Worm (Caenorhabditis elegans) whole organism, L4 larva: ENCODE data around the gene F36H1.12.

Source experiments
- F26F4.8 ChIP-seq: fragments of 200-800 bp; sonication (Bioruptor generic); conservative IDR thresholded peaks from 2 replicates; pipeline ENCODE4 v1.3.6; 2022; ENCODE audit warnings: missing genetic modification characterization, missing compliant biosample characterization
- T26A8.4 ChIP-seq: fragments of 200-800 bp; sonication (Bioruptor generic); IDR thresholded peaks from 2 replicates; pipeline ENCODE4 v1.3.6; 2022; ENCODE audit warnings: missing genetic modification characterization, missing compliant biosample characterization
- Y105C5A.15 ChIP-seq: fragments of 200-800 bp; sonication (Bioruptor generic); IDR thresholded peaks from 2 replicates; pipeline ENCODE4 v1.3.6; 2022; ENCODE audit warnings: missing genetic modification characterization, missing compliant biosample characterization
- Y48G9A.11 ChIP-seq: fragments of 200-800 bp; sonication (Bioruptor generic); IDR thresholded peaks from 2 replicates; pipeline ENCODE4 v1.3.6; 2022; ENCODE audit warnings: missing genetic modification reagents, missing genetic modification characterization, missing compliant biosample characterization
- Y5F2A.4 ChIP-seq: fragments of 200-800 bp; sonication (Bioruptor generic); optimal IDR thresholded peaks from 2 replicates; lab custom pipeline; 2018; ENCODE audit warnings: mild to moderate bottlenecking, missing genetic modification characterization, missing compliant biosample characterization
- aha-1 ChIP-seq: fragments of 150-350 bp; peaks from one replicate; lab custom pipeline; 2014; ENCODE audit warnings: missing biosample characterization, missing genetic modification characterization
- aly-2 ChIP-seq: sonication (generic microtip); optimal IDR thresholded peaks from 2 replicates; lab custom pipeline; 2018; ENCODE audit warnings: missing biosample characterization, missing genetic modification characterization
- attf-4 ChIP-seq: sonication (generic microtip); optimal IDR thresholded peaks from 3 replicates; lab custom pipeline; 2017; ENCODE audit warnings: missing biosample characterization, missing genetic modification characterization
- ceh-28 ChIP-seq: fragments of 150-350 bp; optimal IDR thresholded peaks from 2 replicates; lab custom pipeline; 2014; ENCODE audit warnings: missing biosample characterization, missing genetic modification reagents, missing genetic modification characterization
- cey-2 ChIP-seq: sonication (generic microtip); optimal IDR thresholded peaks from 3 replicates; lab custom pipeline; 2017; ENCODE audit warnings: missing genetic modification characterization, mild to moderate bottlenecking, missing compliant biosample characterization, antibody characterized with exemption, borderline replicate concordance; ENCODE audit not compliant: insufficient read depth
- daf-12 ChIP-seq: fragments of 150-350 bp; optimal IDR thresholded peaks from 2 replicates; lab custom pipeline; 2014; ENCODE audit warnings: missing biosample characterization, missing genetic modification reagents, missing genetic modification characterization
- daf-16 ChIP-seq, 3 experiments: sonication (generic microtip); optimal IDR thresholded peaks; 2 replicates each; lab custom pipeline; 2016 to 2017; ENCODE audit warnings: missing genetic modification characterization in 3 of 3, missing genetic modification reagents in 3 of 3, mild to moderate bottlenecking in 2 of 3, missing compliant biosample characterization in 2 of 3, missing biosample characterization in 1 of 3, moderate library complexity in 1 of 3
- dmd-6 ChIP-seq: fragments of 200-800 bp; sonication (Bioruptor generic); IDR thresholded peaks from 2 replicates; pipeline ENCODE4 v1.3.6; 2022; ENCODE audit warnings: missing genetic modification reagents, missing genetic modification characterization, missing compliant biosample characterization
- dmd-9 ChIP-seq: fragments of 200-800 bp; sonication (Bioruptor generic); IDR thresholded peaks from 2 replicates; pipeline ENCODE4 v1.3.6; 2022; ENCODE audit warnings: missing genetic modification reagents, missing genetic modification characterization, missing compliant biosample characterization
- dpl-1 ChIP-seq: fragments of 150-350 bp; optimal IDR thresholded peaks from 2 replicates; lab custom pipeline; 2014; ENCODE audit warnings: missing biosample characterization, missing genetic modification reagents, missing genetic modification characterization
- dve-1 ChIP-seq: sonication (generic microtip); optimal IDR thresholded peaks from 2 replicates; lab custom pipeline; 2017; ENCODE audit warnings: antibody characterized with exemption, mild to moderate bottlenecking, missing genetic modification characterization, missing compliant biosample characterization; ENCODE audit not compliant: insufficient read depth
- egl-27 ChIP-seq: sonication (generic microtip); optimal IDR thresholded peaks from 3 replicates; lab custom pipeline; 2017; ENCODE audit warnings: missing biosample characterization, missing genetic modification reagents, missing genetic modification characterization
- gei-8 ChIP-seq: fragments of 200-800 bp; sonication (Bioruptor generic); optimal IDR thresholded peaks from 2 replicates; lab custom pipeline; 2018; ENCODE audit warnings: mild to moderate bottlenecking, missing genetic modification characterization, missing compliant biosample characterization
- hlh-11 ChIP-seq: fragments of 200-800 bp; sonication (Bioruptor generic); optimal IDR thresholded peaks from 2 replicates; lab custom pipeline; 2018; ENCODE audit warnings: mild to moderate bottlenecking, missing genetic modification characterization, missing compliant biosample characterization
- hlh-30 ChIP-seq: sonication (generic microtip); optimal IDR thresholded peaks from 2 replicates; lab custom pipeline; 2017; ENCODE audit warnings: antibody characterized with exemption, mild to moderate bottlenecking, missing genetic modification characterization, missing compliant biosample characterization; ENCODE audit not compliant: insufficient read depth
- lin-1 ChIP-seq: fragments of 200-800 bp; sonication (Bioruptor generic); IDR thresholded peaks from 2 replicates; pipeline ENCODE4 v1.3.6; 2022; ENCODE audit warnings: missing genetic modification reagents, missing genetic modification characterization, missing compliant biosample characterization
- lin-15B ChIP-seq: fragments of 150-350 bp; sonication (generic microtip); optimal IDR thresholded peaks from 3 replicates; lab custom pipeline; 2014; ENCODE audit warnings: missing biosample characterization, missing genetic modification characterization
- lin-38 ChIP-seq: fragments of 200-800 bp; sonication (Bioruptor generic); IDR thresholded peaks from 2 replicates; pipeline ENCODE4 v1.3.6; 2022; ENCODE audit warnings: missing genetic modification reagents, missing genetic modification characterization, missing compliant biosample characterization
- lsy-2 ChIP-seq, 2 experiments: fragments of 150-350 bp in 1 of 2; sonication (generic microtip) in 1 of 2; optimal IDR thresholded peaks; 2 replicates each; lab custom pipeline; 2014 to 2017; ENCODE audit warnings: missing biosample characterization in 2 of 2, missing genetic modification characterization in 2 of 2
- madf-9 ChIP-seq: fragments of 200-800 bp; sonication (Bioruptor generic); conservative IDR thresholded peaks from 2 replicates; pipeline ENCODE4 v1.3.6; 2022; ENCODE audit warnings: missing genetic modification reagents, missing genetic modification characterization, missing compliant biosample characterization
- mdl-1 ChIP-seq, 2 experiments: fragments of 150-350 bp in 1 of 2; sonication (generic microtip) in 1 of 2; optimal IDR thresholded peaks; 2 replicates each; lab custom pipeline; 2014 to 2017; ENCODE audit warnings: missing biosample characterization in 2 of 2, missing genetic modification characterization in 2 of 2
- mep-1 ChIP-seq: fragments of 150-350 bp; sonication (generic microtip); optimal IDR thresholded peaks from 3 replicates; lab custom pipeline; 2014; ENCODE audit warnings: missing biosample characterization, missing genetic modification characterization
- mes-2 ChIP-seq: sonication (generic microtip); optimal IDR thresholded peaks from 2 replicates; lab custom pipeline; 2016; ENCODE audit warnings: missing genotype, mild to moderate bottlenecking, missing genetic modification characterization, missing compliant biosample characterization; ENCODE audit not compliant: poor library complexity, severe bottlenecking
- mxl-2 ChIP-seq: fragments of 200-800 bp; sonication (Bioruptor generic); conservative IDR thresholded peaks from 2 replicates; pipeline ENCODE4 v1.3.6; 2022; ENCODE audit warnings: missing genetic modification reagents, missing genetic modification characterization, missing compliant biosample characterization
- nhr-102 ChIP-seq: sonication (generic microtip); optimal IDR thresholded peaks from 2 replicates; lab custom pipeline; 2016; ENCODE audit warnings: mild to moderate bottlenecking, missing genetic modification characterization, moderate library complexity, missing compliant biosample characterization
- nhr-237 ChIP-seq: sonication (generic microtip); optimal IDR thresholded peaks from 2 replicates; lab custom pipeline; 2017; ENCODE audit warnings: missing biosample characterization, missing genetic modification characterization
- nhr-25 ChIP-seq: sonication (generic microtip); optimal IDR thresholded peaks from 2 replicates; lab custom pipeline; 2017; ENCODE audit warnings: missing genetic modification characterization, mild to moderate bottlenecking, missing compliant biosample characterization, antibody characterized with exemption, moderate library complexity, borderline replicate concordance; ENCODE audit not compliant: insufficient read depth
- nhr-28 ChIP-seq: fragments of 150-350 bp; optimal IDR thresholded peaks from 2 replicates; lab custom pipeline; 2014; ENCODE audit warnings: missing biosample characterization, missing genetic modification characterization
- nhr-41 ChIP-seq: fragments of 200-800 bp; sonication (Bioruptor generic); IDR thresholded peaks from 2 replicates; pipeline ENCODE4 v1.3.6; 2022; ENCODE audit warnings: missing genetic modification reagents, missing genetic modification characterization, missing compliant biosample characterization
- nhr-42 ChIP-seq: fragments of 200-800 bp; sonication (Bioruptor generic); IDR thresholded peaks from 2 replicates; pipeline ENCODE4 v1.3.6; 2022; ENCODE audit warnings: missing genetic modification characterization, missing compliant biosample characterization
- nhr-6 ChIP-seq: fragments of 150-350 bp; optimal IDR thresholded peaks from 2 replicates; lab custom pipeline; 2014; ENCODE audit warnings: missing biosample characterization, missing genetic modification characterization
- nhr-77 ChIP-seq: fragments of 150-350 bp; optimal IDR thresholded peaks from 2 replicates; lab custom pipeline; 2014; ENCODE audit warnings: missing biosample characterization, missing genetic modification characterization
- pha-4 ChIP-seq, 2 experiments: fragments of 150-350 bp in 1 of 2; fragments of 200-800 bp in 1 of 2; sonication (Bioruptor generic) in 1 of 2; IDR thresholded peaks in 1 of 2; optimal IDR thresholded peaks in 1 of 2; 2 replicates each; pipeline versions ENCODE4 v1.3.6 to Lab custom; 2014 to 2022; ENCODE audit warnings: missing genetic modification characterization in 2 of 2, missing genetic modification reagents in 2 of 2, missing biosample characterization in 1 of 2, missing compliant biosample characterization in 1 of 2
- php-3 ChIP-seq: fragments of 200-800 bp; sonication (Bioruptor generic); IDR thresholded peaks from 2 replicates; pipeline ENCODE4 v1.3.6; 2022; ENCODE audit warnings: missing genetic modification reagents, missing genetic modification characterization, missing compliant biosample characterization
- pqm-1 ChIP-seq: sonication (generic microtip); optimal IDR thresholded peaks from 2 replicates; lab custom pipeline; 2017; ENCODE audit warnings: missing biosample characterization, missing genetic modification characterization
- rbr-2 ChIP-seq: sonication (generic microtip); optimal IDR thresholded peaks from 2 replicates; lab custom pipeline; 2016; ENCODE audit warnings: missing genotype, missing genetic modification characterization, missing compliant biosample characterization
- set-16 ChIP-seq: fragments of 200-800 bp; sonication (Bioruptor generic); IDR thresholded peaks from 2 replicates; pipeline ENCODE4 v1.3.6; 2022; ENCODE audit warnings: missing genetic modification reagents, missing genetic modification characterization, missing compliant biosample characterization
- skn-1 ChIP-seq: fragments of 150-350 bp; optimal IDR thresholded peaks from 2 replicates; lab custom pipeline; 2014; ENCODE audit warnings: missing biosample characterization, missing genetic modification characterization
- tra-1 ChIP-seq: fragments of 200-800 bp; sonication (Bioruptor generic); IDR thresholded peaks from 2 replicates; pipeline ENCODE4 v1.3.6; 2022; ENCODE audit warnings: missing genetic modification reagents, missing genetic modification characterization, missing compliant biosample characterization
- unc-62 ChIP-seq, 3 experiments: fragments of 150-350 bp in 1 of 3; sonication (generic microtip); optimal IDR thresholded peaks in 2 of 3; peaks in 1 of 3; 1 replicate in 1 of 3; 2 replicates in 2 of 3; lab custom pipeline; 2014 to 2017; ENCODE audit warnings: missing biosample characterization in 3 of 3, missing genetic modification characterization in 3 of 3, missing genetic modification reagents in 3 of 3, missing genotype in 1 of 3
- vab-7 ChIP-seq: fragments of 200-800 bp; sonication (Bioruptor generic); IDR thresholded peaks from 2 replicates; pipeline ENCODE4 v1.3.6; 2022; ENCODE audit warnings: missing genetic modification reagents, missing genetic modification characterization, missing compliant biosample characterization
- zfp-3 ChIP-seq: fragments of 200-800 bp; sonication (Bioruptor generic); conservative IDR thresholded peaks from 2 replicates; pipeline ENCODE4 v1.3.6; 2022; ENCODE audit warnings: missing genetic modification reagents, missing genetic modification characterization, missing compliant biosample characterization
- zip-2 ChIP-seq: fragments of 150-350 bp; optimal IDR thresholded peaks from 2 replicates; lab custom pipeline; 2014; ENCODE audit warnings: missing biosample characterization, missing genetic modification characterization

F36H1.12 gene

DNA sequence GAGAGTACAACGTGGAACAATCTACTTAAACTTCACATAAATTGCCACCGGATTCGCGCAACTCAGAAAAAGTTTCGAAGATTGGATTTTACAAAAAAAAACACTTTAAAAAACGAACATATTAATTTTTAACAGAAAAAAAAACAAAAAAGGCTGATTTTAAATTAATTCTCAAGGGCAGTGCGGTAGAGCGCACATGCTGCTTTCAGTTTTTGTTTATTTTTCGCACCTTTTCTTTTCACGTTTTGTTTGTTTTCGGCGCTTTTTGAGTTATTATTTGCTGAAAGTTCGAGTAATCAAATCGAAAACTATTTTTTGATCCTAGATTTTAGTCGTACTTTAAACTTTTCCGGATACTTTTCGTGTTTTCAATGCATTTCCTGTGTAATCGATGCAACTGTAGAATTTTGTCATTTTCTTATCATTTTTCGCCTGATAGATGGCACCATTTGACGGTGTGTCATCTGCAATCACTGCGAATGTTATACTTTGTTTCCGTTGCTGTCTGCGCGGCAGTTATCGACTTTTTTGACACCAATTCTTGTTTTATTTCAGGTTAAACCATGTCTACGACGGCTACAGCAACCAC lies 33.4 kb downstream of the F36H1.12 start, which contains the start of gene F13H10.8:
Gene F13H10.8 (plus strand): TSS at position 556 of the 589 bp plus-strand sequence.
- TF ChIP-seq skn-1 (tag; lab: Kevin White, UChicago) (no peak), zfp-3 (GFP tag; lab: Robert Waterston, UW) (no peak), php-3 (GFP tag; lab: Robert Waterston, UW) (peak; percentile 47; the same call in 1 of the 2 replicates), nhr-28 (tag; lab: Kevin White, UChicago) (peak; percentile 69), pha-4 (GFP tag; IDR thresholded peaks at IDR 0.05; lab: Robert Waterston, UW) (0 out of 2 replicates have a peak, but pooled peaks have one; percentile 8), pha-4 (tag; optimal IDR thresholded peaks at IDR 0.05; lab: Kevin White, UChicago) (peak; percentile 85), mep-1 (tag; lab: Kevin White, UChicago) (peak; percentile 21), nhr-77 (tag; lab: Kevin White, UChicago) (peak; percentile 3), egl-27 (tag; lab: Kevin White, UChicago) (no peak), dmd-9 (GFP tag; lab: Robert Waterston, UW) (no peak), nhr-41 (GFP tag; lab: Robert Waterston, UW) (no peak), hlh-30 (peak; percentile 30), T26A8.4 (GFP tag; lab: Robert Waterston, UW) (no peak), F26F4.8 (GFP tag; lab: Robert Waterston, UW) (no peak), nhr-25 (tag; lab: Kevin White, UChicago) (no peak), lin-38 (peak; percentile 92), tra-1 (no peak), Y5F2A.4 (no peak), Y105C5A.15 (GFP tag; lab: Robert Waterston, UW) (no peak), nhr-102 (tag; lab: Kevin White, UChicago) (no peak), mxl-2 (no peak), dve-1 (tag; lab: Kevin White, UChicago) (peak; percentile 66), mdl-1 (tag; optimal IDR thresholded peaks at IDR 0.05; lab: Kevin White, UChicago) (peak in 1 of 2 experiments; percentile 44), lin-1 (0 out of 2 replicates have a peak, but pooled peaks have one; percentile 51), lin-15B (no peak), zip-2 (tag; lab: Kevin White, UChicago) (no peak), Y48G9A.11 (GFP tag; lab: Robert Waterston, UW) (no peak), pqm-1 (tag; lab: Kevin White, UChicago) (peak; percentile 58), set-16 (GFP tag; lab: Robert Waterston, UW) (no peak), attf-4 (tag; lab: Kevin White, UChicago) (no peak), dmd-6 (GFP tag; lab: Robert Waterston, UW) (peak; percentile 76), ceh-28 (tag; lab: Kevin White, UChicago) (no peak), lsy-2 (tag; optimal IDR thresholded peaks at IDR 0.05; lab: Kevin White, UChicago) (peak in 1 of 2 experiments; percentile 38), nhr-42 (GFP tag; lab: Robert Waterston, UW) (no peak), daf-16 (GFP tag; optimal IDR thresholded peaks at IDR 0.05; lab: Kevin White, UChicago) (no peak), daf-16 (tag; optimal IDR thresholded peaks at IDR 0.05; lab: Kevin White, UChicago) (peak; percentile 66), daf-12 (no peak), mes-2 (tag; lab: Kevin White, UChicago) (peak; percentile 32), cey-2 (tag; lab: Kevin White, UChicago) (no peak), rbr-2 (tag; lab: Kevin White, UChicago) (no peak), gei-8 (GFP tag; lab: Kevin White, UChicago) (no peak), aly-2 (tag; lab: Kevin White, UChicago) (no peak), vab-7 (GFP tag; lab: Robert Waterston, UW) (no peak), madf-9 (no peak), hlh-11 (peak; percentile 69), dpl-1 (GFP tag; lab: Kevin White, UChicago) (no peak), aha-1 (no peak), nhr-237 (no peak), unc-62 (GFP tag; optimal IDR thresholded peaks at IDR 0.05 in 1 of 2; lab: Kevin White, UChicago) (no peak), unc-62 (tag; optimal IDR thresholded peaks at IDR 0.05; lab: Kevin White, UChicago) (no peak), nhr-6 (tag; lab: Kevin White, UChicago) (no peak)
